Worm (Caenorhabditis elegans) whole organism, L3 larva: ENCODE measurements around the gene clec-126.

ENCODE experiments used
- aly-2 ChIP-seq: fragments of 150-350 bp; optimal IDR thresholded peaks from 2 replicates; lab custom pipeline; 2014; ENCODE audit warnings: missing biosample characterization, missing genetic modification characterization
- ama-1 ChIP-seq: fragments of 150-350 bp; optimal IDR thresholded peaks from 2 replicates; lab custom pipeline; 2018
- ceh-82 ChIP-seq: fragments of 150-350 bp; optimal IDR thresholded peaks from 2 replicates; lab custom pipeline; 2014; ENCODE audit warnings: missing biosample characterization, missing genetic modification characterization
- elt-2 ChIP-seq: sonication (generic microtip); optimal IDR thresholded peaks from 2 replicates; lab custom pipeline; 2016; ENCODE audit warnings: missing genetic modification reagents, mild to moderate bottlenecking, missing genetic modification characterization, missing compliant biosample characterization
- elt-3 ChIP-seq, 3 experiments: fragments of 150-350 bp in 1 of 3; sonication (generic microtip) in 2 of 3; optimal IDR thresholded peaks; 2 replicates in 2 of 3; 4 replicates in 1 of 3; lab custom pipeline; 2014 to 2017; ENCODE audit warnings: missing biosample characterization in 3 of 3, missing genetic modification characterization in 3 of 3
- nhr-11 ChIP-seq: fragments of 150-350 bp; optimal IDR thresholded peaks from 2 replicates; lab custom pipeline; 2014; ENCODE audit warnings: missing biosample characterization, missing genetic modification characterization
- nhr-12 ChIP-seq: fragments of 150-350 bp; optimal IDR thresholded peaks from 2 replicates; lab custom pipeline; 2014; ENCODE audit warnings: missing biosample characterization, missing genetic modification characterization
- nhr-76 ChIP-seq: fragments of 150-350 bp; sonication (generic microtip); optimal IDR thresholded peaks from 5 replicates; lab custom pipeline; 2014; ENCODE audit warnings: missing biosample characterization, missing genetic modification characterization
- pha-4 ChIP-seq: fragments of 150-350 bp; optimal IDR thresholded peaks from 2 replicates; lab custom pipeline; 2014; ENCODE audit warnings: missing biosample characterization, missing genetic modification reagents, missing genetic modification characterization
- sea-2 ChIP-seq: fragments of 150-350 bp; sonication (generic microtip); optimal IDR thresholded peaks from 4 replicates; lab custom pipeline; 2014; ENCODE audit warnings: missing biosample characterization, missing genetic modification reagents, missing genetic modification characterization
- snpc-4 ChIP-seq: fragments of 150-350 bp; optimal IDR thresholded peaks from 2 replicates; lab custom pipeline; 2014; ENCODE audit warnings: missing biosample characterization, missing genetic modification characterization
- unc-62 ChIP-seq: fragments of 150-350 bp; sonication (generic microtip); optimal IDR thresholded peaks from 4 replicates; lab custom pipeline; 2014; ENCODE audit warnings: missing biosample characterization, missing genetic modification reagents, missing genetic modification characterization
- zag-1 ChIP-seq: fragments of 150-350 bp; optimal IDR thresholded peaks from 2 replicates; lab custom pipeline; 2014; ENCODE audit warnings: missing biosample characterization, missing genetic modification characterization
- ztf-4 ChIP-seq: fragments of 150-350 bp; optimal IDR thresholded peaks from 2 replicates; lab custom pipeline; 2014; ENCODE audit warnings: missing biosample characterization, missing genetic modification characterization

DNA sequence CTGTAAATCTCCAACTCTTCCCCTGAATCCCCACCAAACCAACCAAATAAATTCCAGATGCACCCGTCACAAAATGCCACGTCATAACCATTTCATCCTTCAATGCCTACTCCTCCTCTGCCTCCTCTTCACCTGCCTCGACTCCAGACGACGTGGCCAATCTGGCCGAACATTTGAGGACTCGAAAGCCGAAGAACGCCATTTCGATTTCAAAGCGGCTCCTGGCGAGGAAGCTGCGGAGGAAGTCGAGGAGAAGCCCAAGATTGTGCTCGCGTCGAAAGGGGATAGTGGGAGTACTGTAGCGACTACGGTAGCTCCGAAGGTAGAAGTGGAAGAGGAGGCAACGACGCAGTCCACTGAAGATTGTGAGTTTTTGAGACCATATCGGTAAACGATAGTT, 38.1 kb downstream of the clec-126 start, which contains the start of gene lgc-45:
- TF ChIP-seq snpc-4 (tag; lab: Kevin White, UChicago), result no peak
- no peak for TF ChIP-seq nhr-11 (tag; lab: Kevin White, UChicago)
- TF ChIP-seq pha-4, result no peak
- TF ChIP-seq zag-1 (tag; lab: Kevin White, UChicago), result no peak
- no peak for TF ChIP-seq nhr-76 (tag; lab: Kevin White, UChicago)
- no peak for TF ChIP-seq aly-2 (tag; lab: Kevin White, UChicago)
- no peak for TF ChIP-seq ceh-82 (tag; lab: Kevin White, UChicago)
- TF ChIP-seq nhr-12 (tag; lab: Kevin White, UChicago), result no peak
- no peak for TF ChIP-seq sea-2
- no peak for TF ChIP-seq ama-1 (lab: Kevin White, UChicago)
- TF ChIP-seq ztf-4 (tag; lab: Kevin White, UChicago), result no peak
- no peak for TF ChIP-seq unc-62 (GFP tag; lab: Kevin White, UChicago)
- no peak for TF ChIP-seq elt-2 (tag; lab: Kevin White, UChicago)
- TF ChIP-seq elt-3 (tag; optimal IDR thresholded peaks at IDR 0.05; lab: Kevin White, UChicago), result no peak
